Fruit fly (Drosophila melanogaster): Measurements from ENCODE around the gene CG2182.

DNA sequence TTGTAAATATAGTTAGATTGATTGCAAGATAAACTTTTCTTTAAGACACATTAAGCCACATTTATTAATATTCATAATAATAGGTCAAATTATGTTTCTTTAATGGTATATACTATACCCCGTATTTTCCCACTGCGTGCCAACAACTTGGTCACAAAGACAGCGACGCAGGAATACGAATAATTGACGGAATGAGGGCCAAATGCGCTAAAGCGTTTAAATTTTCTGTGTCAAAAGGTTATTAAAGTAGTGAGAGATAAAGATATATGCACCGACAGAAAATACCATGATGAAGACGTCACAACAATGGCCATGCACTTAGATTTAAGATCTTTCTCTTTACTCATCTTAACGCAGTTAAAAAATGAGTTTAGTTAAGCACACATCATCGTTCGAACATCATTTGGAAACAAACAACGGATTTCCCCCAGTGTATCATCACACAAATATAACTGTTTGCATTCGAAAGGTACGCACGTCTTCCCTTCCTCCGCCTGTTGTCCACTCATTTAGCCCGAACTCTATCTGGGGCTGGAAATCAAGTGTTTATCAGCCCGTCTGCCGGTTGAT lies 39.2 kb downstream of the CG2182 start:
- TF ChIP-seq CG4318 (GFP tag; optimal IDR thresholded peaks at IDR 0.05): peak; percentile 73
- TF ChIP-seq achi (GFP tag; optimal IDR thresholded peaks at IDR 0.05): peak; percentile 54
- TF ChIP-seq CG16779 (tag; optimal IDR thresholded peaks at IDR 0.05): peak; percentile 16
- peak; percentile 69 for TF ChIP-seq Met (GFP tag; optimal IDR thresholded peaks at IDR 0.05)
- peak; percentile 60; the same call in 1 of the 3 replicates for TF ChIP-seq CG8119 (GFP tag; IDR thresholded peaks at IDR 0.05)
- peak; percentile 90 for TF ChIP-seq svp (GFP tag)
- TF ChIP-seq Lpt (GFP tag; optimal IDR thresholded peaks at IDR 0.05): peak; percentile 17

Data from whole organism, prepupa.